Fruit fly (Drosophila melanogaster) S2 (cell line): Measurements from ENCODE around the gene CG34159.

ENCODE experiments used
- CG8478 ChIP-seq: fragments of >200 bp; optimal IDR thresholded peaks from 2 replicates; lab custom pipeline; 2018
- CTCF ChIP-seq, 2 experiments: fragments of >200 bp; optimal IDR thresholded peaks; 2 replicates each; lab custom pipeline; 2018

The CG34159 gene

DNA sequence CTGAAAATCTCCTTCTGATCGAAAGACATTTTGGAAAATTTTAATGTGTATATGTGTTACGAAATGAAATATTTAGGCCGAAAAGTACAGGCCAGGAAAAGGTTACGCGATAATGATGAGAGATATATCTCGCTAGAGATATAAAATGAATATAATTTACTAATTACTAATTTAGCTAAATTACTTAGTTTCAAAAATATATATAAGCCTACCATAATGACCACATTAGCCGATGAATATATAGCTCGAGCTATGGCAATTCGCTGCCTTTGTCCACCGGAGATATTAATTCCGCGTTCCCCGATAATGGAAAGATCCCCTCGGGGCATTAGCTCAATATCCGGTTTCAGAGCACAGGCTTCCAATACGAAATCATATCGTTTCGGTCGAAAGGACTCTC is 12.7 kb downstream of the CG34159 start, which contains the start of gene Fum4:
Fum4 (minus strand) TSS at position 101 of the 400 bp plus-strand sequence.
- TF ChIP-seq CTCF (optimal IDR thresholded peaks at IDR 0.05; lab: Kevin White, UChicago) = no peak
- no peak for TF ChIP-seq CG8478

DNA sequence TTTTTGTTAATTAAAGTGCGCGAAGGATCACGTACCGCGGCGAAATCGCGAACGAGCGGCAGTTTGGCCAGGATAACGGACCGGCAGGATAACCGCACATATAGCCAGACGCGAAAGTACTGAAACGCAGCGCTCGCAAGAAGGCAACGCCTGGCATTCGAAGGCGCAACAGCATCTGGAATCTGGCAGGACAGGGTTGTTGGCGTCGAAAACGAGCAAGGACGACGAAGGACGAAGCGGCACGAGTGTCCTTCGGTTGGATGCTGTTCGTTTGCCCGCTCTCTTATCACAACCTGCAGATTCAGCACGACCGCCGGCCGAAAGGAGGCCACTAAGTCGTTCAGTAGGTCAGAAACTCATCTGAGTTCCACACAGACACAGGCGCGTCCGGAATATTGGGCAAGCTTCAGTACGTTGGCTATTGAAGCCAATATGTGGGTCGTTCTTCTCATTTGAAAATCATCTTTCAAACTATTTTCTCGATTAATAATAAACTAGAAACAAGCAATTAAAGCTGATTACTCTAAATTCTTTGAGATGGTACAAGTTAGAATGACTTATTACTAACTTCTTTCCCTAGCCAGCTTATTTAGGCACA is 23.8 kb downstream of the CG34159 start, which contains the start of gene CG44153:
CG44153 (minus strand) TSS at position 75 of the 598 bp plus-strand sequence.
- TF ChIP-seq CTCF (optimal IDR thresholded peaks at IDR 0.05; lab: Kevin White, UChicago) (no peak), CG8478 (no peak)

DNA sequence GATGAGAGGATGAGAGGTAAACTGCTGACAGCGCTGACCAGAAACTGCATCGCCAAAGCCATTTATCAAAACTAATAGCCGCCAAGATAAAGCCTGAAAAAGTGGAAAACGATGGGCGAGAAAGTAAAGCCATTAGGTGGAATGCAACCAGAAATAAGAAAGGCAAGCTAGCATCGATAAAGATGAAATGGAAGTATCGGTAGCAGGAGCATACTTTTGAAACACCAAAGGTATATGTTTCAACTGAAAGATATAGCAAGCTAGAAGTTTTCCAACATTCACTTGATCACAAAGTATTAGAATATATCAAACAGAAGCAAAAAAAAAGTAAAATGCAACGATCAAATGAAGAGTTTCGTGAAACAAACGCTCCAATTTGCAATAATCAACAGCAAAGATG is 31.7 kb downstream of the CG34159 start, which contains the start of gene CG13137:
CG13137 (plus strand) TSS at position 301 of the 400 bp plus-strand sequence.
- TF ChIP-seq CG8478 (no peak), CTCF (optimal IDR thresholded peaks at IDR 0.05; lab: Kevin White, UChicago) (no peak)

DNA sequence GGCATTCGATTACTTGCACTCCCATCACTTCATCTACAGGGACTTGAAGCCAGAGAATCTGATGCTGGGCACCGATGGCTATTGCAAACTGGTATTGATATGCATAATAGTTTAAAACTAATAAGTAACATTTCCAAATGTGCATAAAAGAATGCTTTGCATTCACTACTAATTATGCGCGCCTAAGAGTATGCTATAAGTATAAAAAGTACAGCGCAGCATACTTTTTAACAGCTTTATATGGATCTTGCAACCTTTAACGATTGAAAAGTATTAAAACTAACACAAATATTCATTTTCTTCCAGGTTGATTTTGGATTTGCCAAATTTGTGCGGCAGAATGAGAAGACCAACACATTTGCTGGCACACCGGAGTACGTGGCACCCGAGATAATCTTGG is 49.7 kb downstream of the CG34159 start:
- TF ChIP-seq CG8478 = no peak
- TF ChIP-seq CTCF (optimal IDR thresholded peaks at IDR 0.05; lab: Kevin White, UChicago) = no peak
